Worm (Caenorhabditis elegans) whole organism, L2 larva: Measurements from ENCODE around the gene Y49F6B.2.
"Not testable (repeated sequence)": the region's sequence is repeated elsewhere in the genome, so short reads cannot be mapped to it uniquely, and the experiment has no call there.

Source experiments
- C34F6.9 ChIP-seq: fragments of 150-350 bp; optimal IDR thresholded peaks from 2 replicates; lab custom pipeline; 2014; ENCODE audit warnings: missing biosample characterization, missing genetic modification characterization
- F13H6.1 ChIP-seq: sonication (generic microtip); optimal IDR thresholded peaks from 2 replicates; lab custom pipeline; 2016; ENCODE audit warnings: missing genetic modification characterization, missing compliant biosample characterization
- R02D3.7 ChIP-seq: fragments of 150-350 bp; optimal IDR thresholded peaks from 2 replicates; lab custom pipeline; 2014; ENCODE audit warnings: missing biosample characterization, missing genetic modification characterization
- ZK546.5 ChIP-seq: sonication (generic microtip); optimal IDR thresholded peaks from 2 replicates; lab custom pipeline; 2017; ENCODE audit warnings: missing biosample characterization, missing genetic modification characterization
- alr-1 ChIP-seq: fragments of 150-350 bp; optimal IDR thresholded peaks from 2 replicates; lab custom pipeline; 2014; ENCODE audit warnings: missing biosample characterization, missing genetic modification characterization
- aly-2 ChIP-seq: fragments of 150-350 bp; optimal IDR thresholded peaks from 2 replicates; lab custom pipeline; 2014; ENCODE audit warnings: missing biosample characterization, missing genetic modification characterization
- ama-1 ChIP-seq: fragments of 150-350 bp; optimal IDR thresholded peaks from 2 replicates; lab custom pipeline; 2018; ENCODE audit warnings: inconsistent platforms
- blmp-1 ChIP-seq: sonication (generic microtip); optimal IDR thresholded peaks from 2 replicates; lab custom pipeline; 2017; ENCODE audit warnings: missing genetic modification characterization, mild to moderate bottlenecking, missing compliant biosample characterization, antibody characterized with exemption, moderate library complexity; ENCODE audit not compliant: insufficient read depth
- ceh-16 ChIP-seq: fragments of 150-350 bp; optimal IDR thresholded peaks from 2 replicates; lab custom pipeline; 2014; ENCODE audit warnings: missing biosample characterization, missing genetic modification characterization
- ceh-82 ChIP-seq: fragments of 150-350 bp; optimal IDR thresholded peaks from 2 replicates; lab custom pipeline; 2014; ENCODE audit warnings: missing biosample characterization, missing genetic modification characterization
- crh-2 ChIP-seq: sonication (generic microtip); optimal IDR thresholded peaks from 2 replicates; lab custom pipeline; 2017; ENCODE audit warnings: missing biosample characterization, missing genetic modification characterization
- dmd-4 ChIP-seq: sonication (generic microtip); optimal IDR thresholded peaks from 2 replicates; lab custom pipeline; 2017; ENCODE audit warnings: missing biosample characterization, missing genetic modification characterization
- elt-1 ChIP-seq: fragments of 150-350 bp; optimal IDR thresholded peaks from 2 replicates; lab custom pipeline; 2014; ENCODE audit warnings: missing biosample characterization, missing genetic modification characterization
- elt-3 ChIP-seq: sonication (generic microtip); optimal IDR thresholded peaks from 2 replicates; lab custom pipeline; 2017; ENCODE audit warnings: missing biosample characterization, missing genetic modification characterization
- fos-1 ChIP-seq: fragments of 150-350 bp; optimal IDR thresholded peaks from 2 replicates; lab custom pipeline; 2014; ENCODE audit warnings: missing biosample characterization, missing genetic modification characterization
- gmeb-1 ChIP-seq: fragments of 150-350 bp; optimal IDR thresholded peaks from 2 replicates; lab custom pipeline; 2014; ENCODE audit warnings: missing biosample characterization, missing genetic modification characterization
- lin-11 ChIP-seq: fragments of 150-350 bp; sonication (generic microtip); optimal IDR thresholded peaks from 2 replicates; lab custom pipeline; 2014; ENCODE audit warnings: missing biosample characterization, missing genetic modification characterization, inconsistent platforms, mixed read lengths
- lin-13 ChIP-seq: fragments of 150-350 bp; optimal IDR thresholded peaks from 2 replicates; lab custom pipeline; 2014; ENCODE audit warnings: missing biosample characterization, missing genetic modification reagents, missing genetic modification characterization
- lin-39 ChIP-seq: fragments of 150-350 bp; optimal IDR thresholded peaks from 2 replicates; lab custom pipeline; 2014; ENCODE audit warnings: missing biosample characterization, missing genetic modification reagents, missing genetic modification characterization
- lsy-2 ChIP-seq, 2 experiments: fragments of 150-350 bp in 1 of 2; sonication (generic microtip) in 1 of 2; optimal IDR thresholded peaks; 2 replicates each; lab custom pipeline; 2014 to 2017; ENCODE audit warnings: missing biosample characterization in 2 of 2, missing genetic modification characterization in 2 of 2
- mab-5 ChIP-seq: fragments of 150-350 bp; optimal IDR thresholded peaks from 2 replicates; lab custom pipeline; 2014; ENCODE audit warnings: missing biosample characterization, missing genetic modification characterization
- mbf-1 ChIP-seq: sonication (generic microtip); optimal IDR thresholded peaks from 2 replicates; lab custom pipeline; 2017; ENCODE audit warnings: missing biosample characterization, missing genetic modification characterization
- nhr-10 ChIP-seq: sonication (generic microtip); optimal IDR thresholded peaks from 2 replicates; lab custom pipeline; 2017; ENCODE audit warnings: missing biosample characterization, missing genetic modification characterization
- nhr-11 ChIP-seq: fragments of 150-350 bp; optimal IDR thresholded peaks from 2 replicates; lab custom pipeline; 2014; ENCODE audit warnings: missing biosample characterization, missing genetic modification characterization
- nhr-12 ChIP-seq: fragments of 150-350 bp; optimal IDR thresholded peaks from 2 replicates; lab custom pipeline; 2014; ENCODE audit warnings: missing biosample characterization, missing genetic modification characterization
- nhr-129 ChIP-seq: fragments of 150-350 bp; optimal IDR thresholded peaks from 2 replicates; lab custom pipeline; 2014; ENCODE audit warnings: missing biosample characterization, missing genetic modification characterization
- nhr-21 ChIP-seq: fragments of 150-350 bp; optimal IDR thresholded peaks from 2 replicates; lab custom pipeline; 2014; ENCODE audit warnings: missing biosample characterization, missing genetic modification characterization
- nhr-25 ChIP-seq: fragments of 150-350 bp; sonication (generic microtip); optimal IDR thresholded peaks from 3 replicates; lab custom pipeline; 2014; ENCODE audit warnings: missing biosample characterization, missing genetic modification characterization
- nhr-77 ChIP-seq: fragments of 150-350 bp; optimal IDR thresholded peaks from 2 replicates; lab custom pipeline; 2014; ENCODE audit warnings: missing biosample characterization, missing genetic modification characterization
- peb-1 ChIP-seq: fragments of 150-350 bp; optimal IDR thresholded peaks from 2 replicates; lab custom pipeline; 2014; ENCODE audit warnings: missing biosample characterization, missing genetic modification characterization
- sem-4 ChIP-seq: fragments of 150-350 bp; optimal IDR thresholded peaks from 2 replicates; lab custom pipeline; 2014; ENCODE audit warnings: missing biosample characterization, missing genetic modification reagents, missing genetic modification characterization
- sma-3 ChIP-seq: sonication (generic microtip); optimal IDR thresholded peaks from 2 replicates; lab custom pipeline; 2016; ENCODE audit warnings: missing genetic modification reagents, missing genetic modification characterization, missing compliant biosample characterization
- sma-9 ChIP-seq, 2 experiments: fragments of 150-350 bp in 1 of 2; sonication (generic microtip) in 1 of 2; optimal IDR thresholded peaks; 2 replicates each; lab custom pipeline; 2014 to 2016; ENCODE audit warnings: missing genetic modification characterization in 2 of 2, mild to moderate bottlenecking in 1 of 2, missing biosample characterization in 1 of 2, missing compliant biosample characterization in 1 of 2, missing genetic modification reagents in 1 of 2, moderate library complexity in 1 of 2
- unc-55 ChIP-seq: fragments of 150-350 bp; sonication (generic microtip); optimal IDR thresholded peaks from 3 replicates; lab custom pipeline; 2014; ENCODE audit warnings: missing biosample characterization, missing genetic modification reagents, missing genetic modification characterization
- unc-62 ChIP-seq: fragments of 150-350 bp; optimal IDR thresholded peaks from 2 replicates; lab custom pipeline; 2014; ENCODE audit warnings: missing biosample characterization, missing genetic modification reagents, missing genetic modification characterization
- zag-1 ChIP-seq: fragments of 150-350 bp; optimal IDR thresholded peaks from 2 replicates; lab custom pipeline; 2014; ENCODE audit warnings: missing biosample characterization, missing genetic modification characterization
- ztf-4 ChIP-seq: fragments of 150-350 bp; optimal IDR thresholded peaks from 2 replicates; lab custom pipeline; 2014; ENCODE audit warnings: missing biosample characterization, missing genetic modification characterization

Gene Y49F6B.2

ce11 chrII:3523547-3523946, 20.8 kb downstream of the Y49F6B.2 start:
- TF ChIP-seq lin-11 (tag; lab: Kevin White, UChicago): peak; percentile 4
- peak; percentile 87 for TF ChIP-seq unc-55 (GFP tag; lab: Kevin White, UChicago)
- TF ChIP-seq nhr-129 (tag; lab: Kevin White, UChicago): peak; percentile 73
- peak; percentile 55 for TF ChIP-seq sma-9 (GFP tag; optimal IDR thresholded peaks at IDR 0.05; lab: Kevin White, UChicago)
- not testable (repeated sequence) for TF ChIP-seq sma-9 (tag; optimal IDR thresholded peaks at IDR 0.05; lab: Kevin White, UChicago)
- TF ChIP-seq crh-2 (tag; lab: Kevin White, UChicago): peak; percentile 43
- peak; percentile 6 for TF ChIP-seq ZK546.5 (tag; lab: Kevin White, UChicago)
- TF ChIP-seq F13H6.1 (tag; lab: Kevin White, UChicago): peak; percentile 56
- peak; percentile 32 for TF ChIP-seq sma-3 (GFP tag; lab: Kevin White, UChicago)
- peak; percentile 89 to 97 for TF ChIP-seq lsy-2 (tag; optimal IDR thresholded peaks at IDR 0.05; lab: Kevin White, UChicago)
- TF ChIP-seq lin-13: peak; percentile 67
- TF ChIP-seq zag-1: peak; percentile 20
- peak; percentile 61 for TF ChIP-seq nhr-25 (tag; lab: Kevin White, UChicago)
- peak; percentile 68 for TF ChIP-seq C34F6.9 (tag; lab: Kevin White, UChicago)
- peak; percentile 48 for TF ChIP-seq gmeb-1

ce11 chrII:3524097-3524496, 21.3 kb downstream of the Y49F6B.2 start, which contains the start of gene col-72:
Gene col-72, minus strand, starts transcription at chrII:3524197.
- TF ChIP-seq elt-3 (tag; lab: Kevin White, UChicago) (no peak), sem-4 (tag; lab: Kevin White, UChicago) (no peak), ceh-16 (tag; lab: Kevin White, UChicago) (no peak), lin-39 (tag; lab: Kevin White, UChicago) (no peak), C34F6.9 (tag; lab: Kevin White, UChicago) (no peak), mab-5 (no peak), blmp-1 (tag; lab: Kevin White, UChicago) (no peak), unc-55 (GFP tag; lab: Kevin White, UChicago) (no peak), aly-2 (tag; lab: Kevin White, UChicago) (no peak), nhr-129 (tag; lab: Kevin White, UChicago) (no peak), nhr-12 (tag; lab: Kevin White, UChicago) (no peak), nhr-10 (tag; lab: Kevin White, UChicago) (no peak), R02D3.7 (tag; lab: Kevin White, UChicago) (no peak), lsy-2 (tag; optimal IDR thresholded peaks at IDR 0.05; lab: Kevin White, UChicago) (no peak), ztf-4 (no peak), lin-11 (tag; lab: Kevin White, UChicago) (no peak), nhr-77 (tag; lab: Kevin White, UChicago) (no peak), nhr-11 (tag; lab: Kevin White, UChicago) (no peak)
- TF ChIP-seq, all 48 proteins: peak for 0

DNA sequence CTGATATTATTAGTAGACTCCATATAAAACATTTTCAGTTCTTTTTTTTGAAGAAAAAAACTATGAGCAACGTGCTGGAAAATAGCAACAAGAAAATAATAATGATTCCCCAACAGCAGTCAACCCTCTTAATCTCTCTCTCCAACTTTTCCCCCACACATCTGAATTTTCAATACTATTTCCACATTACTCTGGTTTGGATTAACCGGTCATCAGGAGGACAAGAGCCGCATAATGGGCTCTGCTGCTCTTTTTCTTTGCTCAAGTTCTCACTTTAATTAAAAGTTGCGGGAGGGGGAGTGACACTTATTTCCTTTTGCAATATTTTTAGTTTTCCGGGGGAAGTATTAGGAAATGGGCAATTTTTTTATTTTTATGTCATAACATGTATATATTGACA, 24.7 kb downstream of the Y49F6B.2 start:
- TF ChIP-seq nhr-10 (tag; lab: Kevin White, UChicago) (no peak), mbf-1 (tag; lab: Kevin White, UChicago) (no peak), ama-1 (no peak), unc-62 (no peak), dmd-4 (no peak), lin-39 (tag; lab: Kevin White, UChicago) (no peak), ceh-82 (tag; lab: Kevin White, UChicago) (no peak), elt-1 (tag; lab: Kevin White, UChicago) (no peak), sem-4 (tag; lab: Kevin White, UChicago) (no peak), nhr-25 (tag; lab: Kevin White, UChicago) (no peak), nhr-21 (tag; lab: Kevin White, UChicago) (no peak), mab-5 (no peak), fos-1 (no peak), gmeb-1 (no peak), alr-1 (tag; lab: Kevin White, UChicago) (no peak)

DNA sequence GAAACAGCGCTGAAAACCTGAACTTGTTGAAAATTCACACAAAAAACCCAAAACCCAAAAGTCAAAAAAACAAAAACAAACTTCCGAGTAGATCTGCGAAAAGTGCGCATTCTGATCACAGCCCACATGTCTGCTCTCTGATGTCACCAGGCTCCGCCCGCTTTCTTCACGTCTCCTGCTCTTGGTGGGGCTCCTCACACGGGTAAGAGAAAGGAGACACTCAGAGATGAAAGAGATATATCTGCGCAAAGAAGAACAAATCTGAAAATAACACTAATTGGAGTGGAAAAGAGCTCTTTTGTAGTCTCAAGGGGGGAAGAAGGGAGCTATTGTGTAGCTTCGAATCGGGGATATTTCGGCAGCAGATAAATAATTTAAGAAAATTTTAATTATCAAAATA, 25.5 kb downstream of the Y49F6B.2 start, which contains the start of gene ncs-6:
Gene ncs-6, minus strand, starts transcription at position 261 of the 400 bp plus-strand sequence.
- TF ChIP-seq peb-1 (tag; lab: Kevin White, UChicago) (no peak), C34F6.9 (tag; lab: Kevin White, UChicago) (peak; percentile 7)
- TF ChIP-seq, all 48 proteins: peak for 1
